Worm (Caenorhabditis elegans) whole organism, midembryonic: ENCODE data around the gene W07G4.8.

Source experiments
- T22C8.4 ChIP-seq: fragments of 200-800 bp; sonication (Bioruptor generic); IDR thresholded peaks from 2 replicates; pipeline ENCODE4 v1.3.6; 2022; ENCODE audit warnings: missing genetic modification characterization, missing compliant biosample characterization
- cog-1 ChIP-seq: sonication (generic microtip); optimal IDR thresholded peaks from 2 replicates; lab custom pipeline; 2016; ENCODE audit warnings: missing genetic modification characterization, missing compliant biosample characterization
- flt-1 ChIP-seq: fragments of 200-800 bp; sonication (Bioruptor generic); IDR thresholded peaks from 2 replicates; pipeline ENCODE4 v1.3.6; 2022; ENCODE audit warnings: missing genetic modification characterization, missing compliant biosample characterization
- med-1 ChIP-seq: sonication (generic microtip); optimal IDR thresholded peaks from 2 replicates; lab custom pipeline; 2017; ENCODE audit warnings: missing genetic modification characterization, mild to moderate bottlenecking, missing compliant biosample characterization, antibody characterized with exemption, missing genetic modification reagents; ENCODE audit not compliant: insufficient read depth
- tab-1 ChIP-seq: fragments of 200-800 bp; sonication (Bioruptor generic); IDR thresholded peaks from 2 replicates; pipeline ENCODE4 v1.3.6; 2022; ENCODE audit warnings: missing genetic modification characterization, missing compliant biosample characterization

DNA sequence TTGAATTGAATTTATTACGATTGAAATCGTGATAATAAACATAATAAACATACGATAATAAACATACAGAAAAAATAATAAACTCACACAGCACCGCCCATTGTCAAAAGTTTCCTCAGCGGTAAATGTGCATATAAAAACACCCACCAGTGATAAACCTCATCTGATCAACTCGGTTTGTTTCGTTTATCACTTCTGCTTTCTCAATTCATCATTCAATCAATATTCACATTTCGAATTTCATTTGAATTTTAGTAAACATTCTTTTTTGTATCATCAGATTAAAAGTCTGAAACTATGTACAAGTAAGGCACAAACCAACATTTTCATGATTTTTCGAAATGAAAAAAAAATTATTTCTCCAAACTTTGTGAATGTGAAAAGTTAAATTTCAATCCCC lies 36.2 kb downstream of the W07G4.8 start, which contains the start of gene try-10:
- TF ChIP-seq flt-1 (GFP tag; lab: Robert Waterston, UW) (no peak), T22C8.4 (GFP tag; lab: Robert Waterston, UW) (no peak), cog-1 (tag; lab: Kevin White, UChicago) (no peak), tab-1 (no peak), med-1 (GFP tag; lab: Kevin White, UChicago) (no peak)
